Worm (Caenorhabditis elegans) whole organism, L2 larva: ENCODE data around the gene F01G10.9.

ENCODE experiments used
- lsy-2 ChIP-seq, 2 experiments: fragments of 150-350 bp in 1 of 2; sonication (generic microtip) in 1 of 2; optimal IDR thresholded peaks; 2 replicates each; lab custom pipeline; 2014 to 2017; ENCODE audit warnings: missing biosample characterization in 2 of 2, missing genetic modification characterization in 2 of 2
- nhr-237 ChIP-seq: fragments of 150-350 bp; optimal IDR thresholded peaks from 2 replicates; lab custom pipeline; 2014; ENCODE audit warnings: missing biosample characterization, missing genetic modification characterization

- no peak for TF ChIP-seq lsy-2 (tag; optimal IDR thresholded peaks at IDR 0.05; lab: Kevin White, UChicago)
- no peak for TF ChIP-seq nhr-237 (tag; lab: Kevin White, UChicago)
Measured at ce11 chrIV:10241659-10242058, 17.8 kb downstream of the F01G10.9 start, which contains the start of gene lipl-7.
